Worm (Caenorhabditis elegans): ENCODE measurements around the gene K11H12.6.

The K11H12.6 gene

ce11 chrIV:639167-639566 lies 27.9 kb upstream of the K11H12.6 start:
- TF ChIP-seq peb-1 (tag; optimal IDR thresholded peaks at IDR 0.05) (no peak), ztf-4 (tag; optimal IDR thresholded peaks at IDR 0.05) (no peak), ceh-16 (tag; optimal IDR thresholded peaks at IDR 0.05) (no peak), nhr-129 (tag; optimal IDR thresholded peaks at IDR 0.05) (no peak), crh-2 (tag; optimal IDR thresholded peaks at IDR 0.05) (no peak), aly-2 (tag; optimal IDR thresholded peaks at IDR 0.05) (no peak)

ce11 chrIV:643481-643880 lies 23.6 kb upstream of the K11H12.6 start:
- TF ChIP-seq Y55F3AM.14 (GFP tag; optimal IDR thresholded peaks at IDR 0.05) (no peak), ceh-82 (tag; optimal IDR thresholded peaks at IDR 0.05) (no peak), fos-1 (tag; optimal IDR thresholded peaks at IDR 0.05) (no peak), sma-3 (GFP tag; optimal IDR thresholded peaks at IDR 0.05) (no peak), zag-1 (tag; optimal IDR thresholded peaks at IDR 0.05) (no peak)

ce11 chrIV:648362-648761 lies 18.7 kb upstream of the K11H12.6 start:
- no peak for TF ChIP-seq mab-5 (tag; optimal IDR thresholded peaks at IDR 0.05)
- no peak for TF ChIP-seq sem-4 (tag; optimal IDR thresholded peaks at IDR 0.05)
- no peak for TF ChIP-seq sma-3 (GFP tag; optimal IDR thresholded peaks at IDR 0.05)
- no peak for TF ChIP-seq blmp-1 (tag; optimal IDR thresholded peaks at IDR 0.05; ENCODE audit: insufficient read depth)
- no peak for TF ChIP-seq unc-62 (GFP tag; optimal IDR thresholded peaks at IDR 0.05)
- no peak for TF ChIP-seq elt-3 (tag; optimal IDR thresholded peaks at IDR 0.05)
- TF ChIP-seq nhr-21 (tag; optimal IDR thresholded peaks at IDR 0.05) = no peak
- no peak for TF ChIP-seq nhr-237 (tag; optimal IDR thresholded peaks at IDR 0.05)
- TF ChIP-seq gmeb-1 (tag; optimal IDR thresholded peaks at IDR 0.05) = no peak
- no peak for TF ChIP-seq ama-1 (optimal IDR thresholded peaks at IDR 0.05)
- TF ChIP-seq ceh-82 (tag; optimal IDR thresholded peaks at IDR 0.05) = no peak
- TF ChIP-seq nhr-25 (tag; optimal IDR thresholded peaks at IDR 0.05) = no peak
- no peak for TF ChIP-seq R02D3.7 (tag; optimal IDR thresholded peaks at IDR 0.05)

- TF ChIP-seq alr-1 (tag; optimal IDR thresholded peaks at IDR 0.05) = no peak
- TF ChIP-seq mbf-1 (tag; optimal IDR thresholded peaks at IDR 0.05) = no peak
- no peak for TF ChIP-seq unc-55 (GFP tag; optimal IDR thresholded peaks at IDR 0.05)
- TF ChIP-seq ceh-82 (tag; optimal IDR thresholded peaks at IDR 0.05) = no peak
- no peak for TF ChIP-seq mab-5 (tag; optimal IDR thresholded peaks at IDR 0.05)
- TF ChIP-seq ama-1 (optimal IDR thresholded peaks at IDR 0.05) = no peak
- no peak for TF ChIP-seq snpc-4 (tag; optimal IDR thresholded peaks at IDR 0.05)
- no peak for TF ChIP-seq nhr-12 (tag; optimal IDR thresholded peaks at IDR 0.05)
- no peak for TF ChIP-seq ZK546.5 (tag; optimal IDR thresholded peaks at IDR 0.05)
- TF ChIP-seq C34F6.9 (tag; optimal IDR thresholded peaks at IDR 0.05) = no peak
- no peak for TF ChIP-seq zag-1 (tag; optimal IDR thresholded peaks at IDR 0.05)
- TF ChIP-seq Y55F3AM.14 (GFP tag; optimal IDR thresholded peaks at IDR 0.05) = no peak
- no peak for TF ChIP-seq gmeb-1 (tag; optimal IDR thresholded peaks at IDR 0.05)
- TF ChIP-seq R02D3.7 (tag; optimal IDR thresholded peaks at IDR 0.05) = no peak
- no peak for TF ChIP-seq egl-27 (tag; optimal IDR thresholded peaks at IDR 0.05)
Observed at ce11 chrIV:649365-649764, 17.7 kb upstream of the K11H12.6 start, which contains the start of gene K11H12.9. K11H12.9 (plus strand) TSS chrIV:649665.

ce11 chrIV:653138-653848 lies 13.8 kb upstream of the K11H12.6 start, which contains the start of gene K11H12.1:
K11H12.1 (minus strand) TSS chrIV:653421.
- TF ChIP-seq gmeb-1 (tag; optimal IDR thresholded peaks at IDR 0.05) (no peak), lsy-2 (tag; optimal IDR thresholded peaks at IDR 0.05) (no peak), nhr-25 (tag; optimal IDR thresholded peaks at IDR 0.05) (no peak), nhr-129 (tag; optimal IDR thresholded peaks at IDR 0.05) (no peak), ceh-82 (tag; optimal IDR thresholded peaks at IDR 0.05) (no peak), mab-5 (tag; optimal IDR thresholded peaks at IDR 0.05) (no peak)
